Worm (Caenorhabditis elegans) whole organism, early embryonic: ENCODE measurements around the gene W01C8.5.

Source experiments
- B0310.2 ChIP-seq: sonication (generic microtip); optimal IDR thresholded peaks from 2 replicates; lab custom pipeline; 2016; ENCODE audit warnings: mild to moderate bottlenecking, missing genetic modification characterization, missing compliant biosample characterization
- F13C5.2 ChIP-seq: sonication (generic microtip); optimal IDR thresholded peaks from 2 replicates; lab custom pipeline; 2017; ENCODE audit warnings: mild to moderate bottlenecking, missing genetic modification characterization, inconsistent platforms, missing compliant biosample characterization
- aly-1 ChIP-seq: sonication (generic microtip); optimal IDR thresholded peaks from 2 replicates; lab custom pipeline; 2016; ENCODE audit warnings: missing genetic modification characterization, missing compliant biosample characterization
- ama-1 ChIP-seq: fragments of 150-350 bp; optimal IDR thresholded peaks from 2 replicates; lab custom pipeline; 2014
- ceh-13 ChIP-seq: fragments of 200-800 bp; sonication (Bioruptor generic); optimal IDR thresholded peaks from 2 replicates; lab custom pipeline; 2018; ENCODE audit warnings: mild to moderate bottlenecking, missing genetic modification characterization, missing compliant biosample characterization
- ceh-36 ChIP-seq: sonication (generic microtip); optimal IDR thresholded peaks from 2 replicates; lab custom pipeline; 2016; ENCODE audit warnings: missing genetic modification characterization, inconsistent platforms, missing compliant biosample characterization
- ets-7 ChIP-seq: sonication (generic microtip); optimal IDR thresholded peaks from 2 replicates; lab custom pipeline; 2016; ENCODE audit warnings: missing genotype, missing genetic modification characterization, missing compliant biosample characterization
- flt-1 ChIP-seq: fragments of 200-800 bp; sonication (Bioruptor generic); IDR thresholded peaks from 2 replicates; pipeline ENCODE4 v1.3.6; 2022; ENCODE audit warnings: missing genetic modification characterization, missing compliant biosample characterization
- hmbx-1 ChIP-seq: sonication (generic microtip); optimal IDR thresholded peaks from 2 replicates; lab custom pipeline; 2016; ENCODE audit warnings: mild to moderate bottlenecking, missing genetic modification characterization, missing compliant biosample characterization
- hmg-4 ChIP-seq: fragments of 200-800 bp; sonication (Bioruptor generic); optimal IDR thresholded peaks from 2 replicates; lab custom pipeline; 2018; ENCODE audit warnings: mild to moderate bottlenecking, missing genetic modification characterization, missing compliant biosample characterization
- hnd-1 ChIP-seq: sonication (generic microtip); optimal IDR thresholded peaks from 2 replicates; lab custom pipeline; 2016; ENCODE audit warnings: missing genetic modification characterization, missing compliant biosample characterization
- pes-1 ChIP-seq: fragments of 200-800 bp; sonication (Bioruptor generic); IDR thresholded peaks from 2 replicates; pipeline ENCODE4 v1.3.6; 2022; ENCODE audit warnings: missing genetic modification reagents, missing genetic modification characterization, missing compliant biosample characterization
- scrt-1 ChIP-seq: fragments of 200-800 bp; sonication (Bioruptor generic); IDR thresholded peaks from 2 replicates; pipeline ENCODE4 v1.3.6; 2022; ENCODE audit warnings: missing genetic modification characterization, missing compliant biosample characterization
- sea-1 ChIP-seq: fragments of 200-800 bp; sonication (Bioruptor generic); conservative IDR thresholded peaks from 2 replicates; pipeline ENCODE4 v1.3.6; 2022; ENCODE audit warnings: missing genetic modification characterization, missing compliant biosample characterization
- tbx-11 ChIP-seq: fragments of 200-800 bp; sonication (Bioruptor generic); IDR thresholded peaks from 2 replicates; pipeline ENCODE4 v1.3.6; 2022; ENCODE audit warnings: missing genetic modification characterization, missing compliant biosample characterization
- tbx-37 ChIP-seq: fragments of 200-800 bp; sonication (Bioruptor generic); conservative IDR thresholded peaks from 2 replicates; pipeline ENCODE4 v1.3.6; 2022; ENCODE audit warnings: missing genetic modification reagents, missing genetic modification characterization, missing compliant biosample characterization
- tra-4 ChIP-seq: sonication (generic microtip); optimal IDR thresholded peaks from 2 replicates; lab custom pipeline; 2017; ENCODE audit warnings: missing genetic modification characterization, missing compliant biosample characterization

Gene W01C8.5

DNA sequence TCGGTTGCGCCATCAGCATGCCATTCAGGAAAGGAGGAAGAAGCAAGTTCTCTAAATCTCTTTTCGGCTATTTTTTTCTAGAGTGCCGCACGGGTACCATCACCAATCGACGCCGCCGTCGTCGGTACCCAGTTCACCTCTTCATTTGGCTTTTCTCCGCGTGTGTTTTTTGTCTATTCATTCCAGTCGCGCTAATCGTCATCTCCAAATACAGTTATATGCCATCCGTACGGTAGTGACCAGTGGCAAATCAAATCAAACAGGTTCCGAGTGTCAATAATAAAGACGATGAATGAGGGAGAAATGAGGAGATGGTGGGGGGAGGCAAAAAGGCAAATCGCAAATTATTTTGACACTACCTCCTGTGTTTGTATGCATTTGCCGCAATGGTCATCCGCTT is 35.9 kb downstream of the W01C8.5 start:
- no peak for TF ChIP-seq scrt-1
- no peak for TF ChIP-seq F13C5.2 (tag; lab: Kevin White, UChicago)
- no peak for TF ChIP-seq B0310.2 (tag; lab: Kevin White, UChicago)
- TF ChIP-seq hmbx-1 (tag; lab: Kevin White, UChicago): no peak
- TF ChIP-seq tbx-37 (GFP tag; lab: Robert Waterston, UW): no peak
- TF ChIP-seq ets-7: no peak

DNA sequence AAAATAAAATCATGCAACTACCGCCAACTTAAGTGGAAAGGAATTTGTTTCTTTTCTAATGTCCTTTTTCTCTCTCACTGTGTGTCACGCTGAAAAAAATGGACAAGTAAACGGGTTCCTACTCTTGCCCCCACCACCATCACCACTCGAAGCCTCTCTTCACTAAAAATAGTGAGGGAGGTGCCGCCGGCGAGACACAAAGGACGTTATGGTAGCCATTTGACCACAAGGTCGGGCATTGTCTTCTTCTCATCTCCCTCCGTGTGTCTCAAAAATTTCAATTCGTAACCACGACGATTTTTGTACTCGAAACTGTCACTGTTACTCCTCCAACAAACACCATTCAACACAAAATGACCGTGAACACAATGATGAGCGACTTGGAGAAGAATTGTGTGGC is 37.5 kb downstream of the W01C8.5 start, which contains the start of gene T22B7.22:
TSS of gene T22B7.22 (plus strand) at position 354 of the 400 bp plus-strand sequence.
- TF ChIP-seq tbx-37 (GFP tag; lab: Robert Waterston, UW): no peak
- TF ChIP-seq F13C5.2 (tag; lab: Kevin White, UChicago): no peak
- no peak for TF ChIP-seq hmg-4 (GFP tag; lab: Kevin White, UChicago)
- no peak for TF ChIP-seq ets-7
- no peak for TF ChIP-seq ceh-36 (tag; lab: Kevin White, UChicago)

DNA sequence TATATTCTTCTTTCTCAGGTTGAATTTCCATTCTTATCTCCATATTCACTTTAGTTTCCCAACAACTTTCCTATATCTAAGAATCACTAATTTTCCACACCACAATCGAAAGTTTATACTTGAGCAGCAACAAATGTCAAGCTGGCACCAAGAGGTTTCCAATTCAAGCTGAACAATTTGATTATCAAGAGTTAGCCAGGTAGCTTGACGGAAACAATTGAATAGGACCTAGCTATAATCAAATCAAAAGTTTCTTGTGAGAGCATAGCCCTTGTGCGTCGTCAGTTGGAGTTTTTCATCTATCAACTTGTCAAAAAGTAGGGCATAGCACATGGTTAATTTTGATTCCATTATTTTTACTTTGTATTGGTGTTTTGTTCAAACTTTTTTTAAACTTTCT is 41.5 kb downstream of the W01C8.5 start:
- TF ChIP-seq ceh-36 (tag; lab: Kevin White, UChicago): no peak
- no peak for TF ChIP-seq ceh-13 (GFP tag; lab: Kevin White, UChicago)
- no peak for TF ChIP-seq tbx-37 (GFP tag; lab: Robert Waterston, UW)
- TF ChIP-seq ama-1 (lab: Kevin White, UChicago): no peak
- TF ChIP-seq flt-1 (GFP tag; lab: Robert Waterston, UW): no peak
- TF ChIP-seq aly-1: no peak
- no peak for TF ChIP-seq hmg-4 (GFP tag; lab: Kevin White, UChicago)
- no peak for TF ChIP-seq sea-1
- no peak for TF ChIP-seq tbx-11
- TF ChIP-seq F13C5.2 (tag; lab: Kevin White, UChicago): no peak

DNA sequence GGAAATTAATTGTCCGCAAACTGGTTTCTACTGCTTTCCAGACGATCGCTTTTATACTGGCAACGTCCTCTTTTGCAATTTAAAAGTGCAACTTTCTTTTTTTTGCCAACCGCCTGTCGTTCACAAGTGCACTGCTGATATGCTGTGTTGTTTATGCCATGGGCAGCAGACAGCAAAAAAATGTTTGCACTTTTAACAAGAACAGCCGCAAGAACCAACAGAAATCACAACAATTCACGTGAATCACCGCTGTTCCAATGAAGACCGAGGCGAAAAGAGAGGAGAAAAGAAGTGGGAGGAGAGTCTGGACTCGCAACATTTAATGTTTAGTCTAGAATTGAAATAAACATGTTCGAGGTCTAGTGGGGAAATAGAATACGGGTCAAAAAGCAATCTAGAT is 43.3 kb downstream of the W01C8.5 start, which contains the start of gene T22B7.7:
TSS of gene T22B7.7 (minus strand) at position 262 of the 400 bp plus-strand sequence.
- TF ChIP-seq F13C5.2 (tag; lab: Kevin White, UChicago) (no peak), tbx-11 (no peak), pes-1 (GFP tag; lab: Robert Waterston, UW) (no peak), hnd-1 (tag; lab: Kevin White, UChicago) (no peak), tbx-37 (GFP tag; lab: Robert Waterston, UW) (no peak), sea-1 (no peak), B0310.2 (tag; lab: Kevin White, UChicago) (no peak), aly-1 (no peak), scrt-1 (no peak), ceh-36 (tag; lab: Kevin White, UChicago) (no peak), ama-1 (lab: Kevin White, UChicago) (no peak), ets-7 (no peak), hmg-4 (GFP tag; lab: Kevin White, UChicago) (no peak), tra-4 (tag; lab: Kevin White, UChicago) (no peak), ceh-13 (GFP tag; lab: Kevin White, UChicago) (no peak), flt-1 (GFP tag; lab: Robert Waterston, UW) (no peak)

DNA sequence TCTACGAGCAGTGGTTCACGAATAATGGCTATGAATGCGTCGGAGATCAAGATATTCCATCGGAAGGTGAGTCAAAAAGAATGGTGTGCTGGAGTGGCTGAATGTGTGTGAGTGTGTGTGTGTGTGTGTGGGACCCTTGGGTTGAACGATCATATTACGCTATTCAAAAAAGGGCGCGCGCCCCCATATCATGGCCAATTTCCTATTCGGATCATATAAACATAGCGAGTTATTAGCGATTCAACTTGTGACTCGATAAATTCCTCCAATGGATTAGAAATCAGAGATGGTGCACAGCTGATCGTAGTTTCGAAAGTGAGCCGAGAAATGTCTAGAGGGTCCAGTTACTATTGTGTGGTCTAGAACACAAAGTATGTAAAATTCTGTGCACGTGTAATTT is 49.2 kb downstream of the W01C8.5 start, which contains the start of gene srv-7:
TSS of gene srv-7 (minus strand) at position 101 of the 400 bp plus-strand sequence.
- no peak for TF ChIP-seq B0310.2 (tag; lab: Kevin White, UChicago)
- TF ChIP-seq pes-1 (GFP tag; lab: Robert Waterston, UW): no peak
- no peak for TF ChIP-seq hmg-4 (GFP tag; lab: Kevin White, UChicago)
- no peak for TF ChIP-seq sea-1
- TF ChIP-seq tbx-11: no peak
- no peak for TF ChIP-seq tra-4 (tag; lab: Kevin White, UChicago)
- no peak for TF ChIP-seq ama-1 (lab: Kevin White, UChicago)
- TF ChIP-seq F13C5.2 (tag; lab: Kevin White, UChicago): no peak
- TF ChIP-seq ceh-36 (tag; lab: Kevin White, UChicago): no peak
- no peak for TF ChIP-seq tbx-37 (GFP tag; lab: Robert Waterston, UW)
- TF ChIP-seq aly-1: no peak
- TF ChIP-seq flt-1 (GFP tag; lab: Robert Waterston, UW): no peak
- no peak for TF ChIP-seq ceh-13 (GFP tag; lab: Kevin White, UChicago)
- no peak for TF ChIP-seq hmbx-1 (tag; lab: Kevin White, UChicago)
- TF ChIP-seq ets-7: no peak
- no peak for TF ChIP-seq hnd-1 (tag; lab: Kevin White, UChicago)
- no peak for TF ChIP-seq scrt-1

DNA sequence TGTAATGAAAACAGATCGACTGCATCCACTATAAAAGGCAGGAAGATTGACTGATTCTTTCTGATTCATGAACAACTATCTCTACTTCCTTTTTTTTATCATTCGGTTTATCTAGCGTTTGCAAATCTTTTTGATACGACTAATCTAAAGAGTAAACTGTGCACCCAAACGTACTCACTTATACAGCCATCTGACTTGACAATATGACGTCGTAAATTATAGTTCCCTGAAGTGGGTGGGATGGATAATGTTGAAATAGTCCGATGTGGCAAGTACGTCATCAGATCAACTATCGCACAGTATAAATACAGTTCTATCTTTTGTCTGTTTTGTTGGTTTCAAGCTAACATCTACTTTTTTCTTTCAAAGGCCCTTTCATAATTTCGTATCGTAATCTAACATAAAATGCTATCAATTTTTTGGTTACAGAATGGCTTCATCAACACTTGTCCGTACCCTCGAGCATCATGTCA is 50.1 kb downstream of the W01C8.5 start, which contains the start of gene T22B7.3:
TSS of gene T22B7.3 (plus strand) at position 423 of the 473 bp plus-strand sequence.
- TF ChIP-seq hmg-4 (GFP tag; lab: Kevin White, UChicago): no peak

DNA sequence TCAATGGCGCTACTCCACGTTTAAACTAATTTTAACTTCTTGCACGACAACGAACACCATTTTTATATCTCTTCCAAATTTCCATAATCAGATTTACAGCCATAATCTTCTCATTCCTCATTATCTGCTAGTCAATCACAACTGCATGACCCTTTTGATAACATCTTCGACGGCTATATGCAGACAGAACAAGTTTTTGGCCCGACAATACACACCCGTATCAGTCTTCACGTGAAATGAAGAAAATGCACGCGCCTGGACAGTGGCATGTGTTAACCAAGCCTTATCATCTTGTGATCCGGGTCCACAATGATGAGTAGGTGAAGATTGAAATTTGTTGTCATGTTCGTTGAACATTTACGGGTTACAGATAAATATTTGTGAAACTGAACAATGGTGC is 51.5 kb downstream of the W01C8.5 start:
- TF ChIP-seq scrt-1 (no peak), tbx-37 (GFP tag; lab: Robert Waterston, UW) (no peak), aly-1 (no peak), ets-7 (no peak), ceh-13 (GFP tag; lab: Kevin White, UChicago) (no peak), pes-1 (GFP tag; lab: Robert Waterston, UW) (no peak), hmbx-1 (tag; lab: Kevin White, UChicago) (no peak), ceh-36 (tag; lab: Kevin White, UChicago) (no peak), sea-1 (no peak), tra-4 (tag; lab: Kevin White, UChicago) (no peak), hmg-4 (GFP tag; lab: Kevin White, UChicago) (no peak), tbx-11 (no peak), F13C5.2 (tag; lab: Kevin White, UChicago) (no peak)
